Worm (Caenorhabditis elegans): ENCODE data around the gene Y53G8AM.6.

Gene Y53G8AM.6

DNA sequence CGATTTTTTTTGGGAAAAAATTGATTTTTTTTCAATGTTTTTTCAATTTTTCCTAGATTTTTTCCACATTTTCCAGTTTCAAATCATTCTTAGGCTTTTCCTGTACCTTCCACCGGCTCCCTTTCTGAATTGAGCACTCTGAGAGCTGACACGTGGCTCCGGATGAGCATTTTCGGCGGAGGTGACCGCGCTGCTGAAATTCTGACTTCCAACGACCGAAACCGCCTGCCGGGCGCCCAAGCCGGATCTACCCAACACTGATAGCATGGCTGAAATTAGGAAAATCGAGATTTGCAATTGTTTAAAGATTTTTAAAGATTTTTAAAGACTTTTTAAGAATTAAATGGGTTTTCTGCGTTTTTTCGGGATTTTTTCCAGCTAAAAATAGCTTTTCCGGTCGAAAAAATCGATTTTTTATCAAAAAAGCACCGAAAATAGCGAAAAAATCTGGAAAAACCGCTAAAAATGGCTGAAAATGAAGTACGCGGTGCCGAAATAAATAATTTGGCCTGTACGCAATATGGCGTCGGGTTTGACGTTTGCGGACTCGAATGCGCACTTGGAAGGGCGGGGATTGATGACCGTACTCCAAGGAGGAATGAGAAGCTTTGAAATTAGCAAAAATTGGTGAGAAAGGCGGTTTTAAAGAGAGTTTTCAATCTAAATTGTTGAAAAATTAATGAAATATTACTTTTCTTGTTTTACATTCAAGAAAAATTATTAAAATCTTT lies 11.1 kb downstream of the Y53G8AM.6 start, which contains the start of gene nduf-9 (continued):
- TF ChIP-seq isw-1 (GFP tag; IDR thresholded peaks at IDR 0.05) (peak; percentile 17; the same call in 1 of the 2 replicates), elt-2 (tag; optimal IDR thresholded peaks at IDR 0.05) (no peak), swsn-7 (tag; optimal IDR thresholded peaks at IDR 0.05) (peak; percentile 11), zag-1 (tag; optimal IDR thresholded peaks at IDR 0.05) (no peak)

DNA sequence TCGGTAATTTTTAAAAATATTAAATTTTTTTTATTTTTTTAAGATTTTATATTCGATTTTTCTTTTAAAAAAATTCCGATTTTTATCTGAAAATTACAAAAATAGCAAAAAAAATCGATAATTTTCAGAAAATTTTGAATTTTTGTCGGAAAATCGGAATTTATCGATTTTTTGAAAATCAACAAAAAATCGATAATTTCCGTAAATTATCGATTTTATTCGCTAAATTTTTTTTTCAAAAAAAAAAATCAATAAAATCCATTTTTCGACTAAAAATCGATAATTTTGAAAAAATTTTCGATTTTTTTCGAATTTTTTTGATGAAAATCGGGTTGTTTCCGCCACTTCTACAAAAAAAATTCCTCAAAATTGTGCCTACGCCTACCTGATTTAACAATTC lies 17.2 kb downstream of the Y53G8AM.6 start:
- TF ChIP-seq sptf-1 (tag; optimal IDR thresholded peaks at IDR 0.05) (no peak), nhr-85 (tag) (no peak), alr-1 (tag; optimal IDR thresholded peaks at IDR 0.05; ENCODE audit: borderline replicate concordance) (no peak), rnt-1 (tag; optimal IDR thresholded peaks at IDR 0.05) (no peak), pqm-1 (tag; optimal IDR thresholded peaks at IDR 0.05) (no peak), nhr-71 (tag; optimal IDR thresholded peaks at IDR 0.05) (no peak), lin-35 (GFP tag; optimal IDR thresholded peaks at IDR 0.05) (no peak), fkh-4 (tag; optimal IDR thresholded peaks at IDR 0.05; ENCODE audit: borderline replicate concordance) (no peak)

- TF ChIP-seq skn-1 (tag; optimal IDR thresholded peaks at IDR 0.05) (no peak), Y116A8C.19 (tag; optimal IDR thresholded peaks at IDR 0.05; ENCODE audit: borderline replicate concordance) (no peak), nhr-71 (tag; optimal IDR thresholded peaks at IDR 0.05) (no peak), jun-1 (tag; optimal IDR thresholded peaks at IDR 0.05) (no peak), ztf-4 (tag; optimal IDR thresholded peaks at IDR 0.05) (no peak), mef-2 (tag; optimal IDR thresholded peaks at IDR 0.05) (no peak), nhr-12 (tag; optimal IDR thresholded peaks at IDR 0.05) (no peak), fkh-8 (tag; optimal IDR thresholded peaks at IDR 0.05) (no peak), ceh-88 (GFP tag; IDR thresholded peaks at IDR 0.05) (no peak), fkh-4 (tag; optimal IDR thresholded peaks at IDR 0.05; ENCODE audit: borderline replicate concordance) (no peak), swsn-7 (tag; optimal IDR thresholded peaks at IDR 0.05) (no peak), fkh-10 (GFP tag; optimal IDR thresholded peaks at IDR 0.05) (no peak)
These were observed 17.6 kb downstream of the Y53G8AM.6 start for ce11 chrIII:3241943-3242342.

DNA sequence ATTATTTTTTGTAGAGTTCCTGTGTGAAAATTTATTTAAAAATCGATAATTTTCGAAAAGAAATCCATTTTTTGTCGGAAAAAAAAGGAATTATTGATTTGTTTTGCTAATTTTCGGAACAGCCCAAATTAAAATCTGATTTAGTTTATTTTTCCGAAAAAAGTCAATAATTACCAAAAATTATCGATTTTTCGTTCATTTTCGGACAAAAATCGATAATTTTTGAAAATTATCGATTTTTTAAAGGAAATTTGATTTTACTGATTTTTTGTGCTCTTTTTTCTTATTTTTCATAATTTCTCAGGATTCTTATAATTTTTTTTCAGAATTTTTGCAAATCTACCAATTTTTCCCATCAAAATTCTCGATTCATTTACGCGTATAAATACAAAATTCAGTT lies 18.2 kb downstream of the Y53G8AM.6 start:
- TF ChIP-seq pax-3 (tag; optimal IDR thresholded peaks at IDR 0.05) (no peak), lin-15B (tag; optimal IDR thresholded peaks at IDR 0.05) (no peak), skn-1 (tag; optimal IDR thresholded peaks at IDR 0.05) (no peak), nhr-85 (tag) (no peak), nhr-28 (tag; optimal IDR thresholded peaks at IDR 0.05) (no peak), grh-1 (GFP tag; IDR thresholded peaks at IDR 0.05) (no peak), nhr-71 (tag; optimal IDR thresholded peaks at IDR 0.05) (no peak), lin-35 (GFP tag; optimal IDR thresholded peaks at IDR 0.05) (no peak), efl-1 (optimal IDR thresholded peaks at IDR 0.05) (no peak), efl-1 (GFP tag; optimal IDR thresholded peaks at IDR 0.05 in 1 of 2) (no peak), rnt-1 (tag; optimal IDR thresholded peaks at IDR 0.05) (no peak), zag-1 (tag; optimal IDR thresholded peaks at IDR 0.05) (no peak), nhr-77 (tag; optimal IDR thresholded peaks at IDR 0.05) (no peak), jun-1 (tag; optimal IDR thresholded peaks at IDR 0.05) (no peak)

ce11 chrIII:3240893-3241292 lies 18.7 kb downstream of the Y53G8AM.6 start:
- TF ChIP-seq hpl-2 (GFP tag; optimal IDR thresholded peaks at IDR 0.05) (no peak), isw-1 (GFP tag; IDR thresholded peaks at IDR 0.05) (no peak), nhr-77 (tag; optimal IDR thresholded peaks at IDR 0.05) (no peak), lin-14 (GFP tag; optimal IDR thresholded peaks at IDR 0.05) (no peak), fkh-10 (GFP tag; optimal IDR thresholded peaks at IDR 0.05) (no peak), mab-9 (GFP tag; IDR thresholded peaks at IDR 0.05) (no peak), blmp-1 (tag; optimal IDR thresholded peaks at IDR 0.05) (no peak), fos-1 (tag; optimal IDR thresholded peaks at IDR 0.05) (no peak), irx-1 (tag; optimal IDR thresholded peaks at IDR 0.05) (no peak), Y116A8C.19 (tag; optimal IDR thresholded peaks at IDR 0.05; ENCODE audit: borderline replicate concordance) (no peak), nhr-12 (tag; optimal IDR thresholded peaks at IDR 0.05) (no peak), lin-15B (tag; optimal IDR thresholded peaks at IDR 0.05) (no peak), ets-5 (GFP tag; IDR thresholded peaks at IDR 0.05) (no peak), ceh-82 (tag; optimal IDR thresholded peaks at IDR 0.05) (no peak)
